Fruit fly (Drosophila melanogaster) whole organism, adult: ENCODE measurements around the gene CG10948.

ENCODE experiments used
- CG12768 ChIP-seq: fragments of 200-800 bp; sonication (Bioruptor generic); optimal IDR thresholded peaks from 2 replicates; lab custom pipeline; 2017; ENCODE audit warnings: missing biosample characterization, missing genetic modification characterization, mild to moderate bottlenecking, moderate library complexity, missing genetic modification reagents
- CG5204 ChIP-seq: fragments of 200-800 bp; sonication (Bioruptor generic); optimal IDR thresholded peaks from 2 replicates; lab custom pipeline; 2016; ENCODE audit warnings: missing biosample characterization, missing genetic modification characterization
- CG7101 ChIP-seq: fragments of 200-800 bp; sonication (Bioruptor generic); optimal IDR thresholded peaks from 2 replicates; lab custom pipeline; 2018; ENCODE audit warnings: missing biosample characterization, mild to moderate bottlenecking, missing genetic modification characterization, moderate library complexity
- Crg-1 ChIP-seq: fragments of 200-800 bp; sonication (Bioruptor generic); optimal IDR thresholded peaks from 2 replicates; lab custom pipeline; 2016; ENCODE audit warnings: missing biosample characterization, missing genetic modification characterization
- Hr96 ChIP-seq: fragments of 200-800 bp; sonication (Bioruptor generic); optimal IDR thresholded peaks from 2 replicates; lab custom pipeline; 2016; ENCODE audit warnings: missing biosample characterization, missing genetic modification characterization
- Mnt ChIP-seq: fragments of 200-800 bp; sonication (Bioruptor generic); optimal IDR thresholded peaks from 2 replicates; lab custom pipeline; 2016; ENCODE audit warnings: missing biosample characterization, mild to moderate bottlenecking, missing genetic modification characterization
- bab1 ChIP-seq: fragments of 200-800 bp; sonication (Bioruptor generic); optimal IDR thresholded peaks from 3 replicates; lab custom pipeline; 2019; ENCODE audit warnings: missing biosample characterization, mild to moderate bottlenecking, missing genetic modification characterization, moderate library complexity
- kay ChIP-seq: fragments of 200-800 bp; sonication (Bioruptor generic); peaks from one replicate; lab custom pipeline; 2016; ENCODE audit warnings: missing biosample characterization, missing genetic modification characterization, borderline replicate concordance

DNA sequence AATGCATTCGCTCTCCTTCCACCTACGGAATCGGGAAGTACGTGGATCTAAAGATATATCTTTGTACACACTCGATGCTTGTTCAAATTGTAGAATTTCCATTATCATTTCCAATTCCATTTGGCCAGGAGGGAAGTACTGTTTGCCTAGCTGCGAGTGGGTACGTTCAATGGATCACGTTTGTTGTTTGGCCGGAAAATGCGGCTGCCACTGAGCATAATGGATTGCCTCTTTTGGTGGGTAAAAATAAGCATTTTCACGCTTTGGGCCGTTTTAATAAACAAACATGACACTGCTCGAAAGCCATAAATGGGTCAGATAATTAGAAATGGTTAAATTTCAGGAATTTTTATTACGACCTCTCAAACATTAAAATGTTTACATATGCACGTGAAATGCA lies 16.6 kb downstream of the CG10948 start:
- TF ChIP-seq Hr96 (GFP tag; lab: Kevin White, UChicago): no peak
- TF ChIP-seq kay (GFP tag; lab: Kevin White, UChicago): no peak
- no peak for TF ChIP-seq CG7101 (tag; lab: Kevin White, UChicago)
- TF ChIP-seq Crg-1 (GFP tag; lab: Kevin White, UChicago): no peak
- TF ChIP-seq CG12768: no peak
- TF ChIP-seq bab1: no peak
- TF ChIP-seq CG5204: no peak
- TF ChIP-seq Mnt (GFP tag; lab: Kevin White, UChicago): no peak
